Fruit fly (Drosophila melanogaster): ENCODE results near the gene chinmo.

- TF ChIP-seq CG11398 (GFP tag; optimal IDR thresholded peaks at IDR 0.05) (no peak), PHDP (tag; optimal IDR thresholded peaks at IDR 0.05) (no peak), zen (tag; optimal IDR thresholded peaks at IDR 0.05) (no peak), az2 (GFP tag; optimal IDR thresholded peaks at IDR 0.05) (no peak), Aef1 (GFP tag; IDR thresholded peaks at IDR 0.05) (no peak), HLH4C (GFP tag; IDR thresholded peaks at IDR 0.05; ENCODE audit: partially characterized antibody) (no peak), pan (optimal IDR thresholded peaks at IDR 0.05) (no peak), pan (GFP tag; optimal IDR thresholded peaks at IDR 0.05 in 1 of 2, IDR thresholded peaks at IDR 0.05 in 1 of 2) (no peak), HLH3B (GFP tag; IDR thresholded peaks at IDR 0.05) (no peak), CG18619 (GFP tag; optimal IDR thresholded peaks at IDR 0.05) (no peak), wor (GFP tag; IDR thresholded peaks at IDR 0.05) (no peak), usp (GFP tag; optimal IDR thresholded peaks at IDR 0.05) (no peak), stwl (tag; optimal IDR thresholded peaks at IDR 0.05) (no peak), h (optimal IDR thresholded peaks at IDR 0.05) (no peak), corto (GFP tag; optimal IDR thresholded peaks at IDR 0.05) (no peak)
Measured at dm6 chr2L:1663066-1663465, 12.0 kb downstream of the chinmo start.
